Fruit fly (Drosophila melanogaster): Measurements from ENCODE around the gene Dyro.

The Dyro gene

dm6 chr3L:11325671-11326306, 30.1 kb upstream of the Dyro start (continued):
- no peak for TF ChIP-seq fd102C (GFP tag; optimal IDR thresholded peaks at IDR 0.05)
- peak; percentile 83 for TF ChIP-seq Xbp1 (GFP tag; optimal IDR thresholded peaks at IDR 0.05)
- TF ChIP-seq gt (GFP tag; IDR thresholded peaks at IDR 0.05), result peak; percentile 20; the same call in 1 of the 2 replicates
- TF ChIP-seq CG5245 (GFP tag; optimal IDR thresholded peaks at IDR 0.05), result peak; percentile 83
- peak; percentile 66 for TF ChIP-seq Spps (tag; optimal IDR thresholded peaks at IDR 0.05)
- no peak for TF ChIP-seq fru (optimal IDR thresholded peaks at IDR 0.05)
- TF ChIP-seq CG8924 (tag; optimal IDR thresholded peaks at IDR 0.05), result peak; percentile 71
- peak; percentile 65 for TF ChIP-seq CG13775 (GFP tag; optimal IDR thresholded peaks at IDR 0.05)
- TF ChIP-seq Vsx1 (GFP tag; optimal IDR thresholded peaks at IDR 0.05), result peak; percentile 55
- TF ChIP-seq ase (GFP tag; IDR thresholded peaks at IDR 0.05), result peak; percentile 68
- no peak for TF ChIP-seq CG34376 (GFP tag; optimal IDR thresholded peaks at IDR 0.05)
- TF ChIP-seq CG13296 (GFP tag; optimal IDR thresholded peaks at IDR 0.05), result peak; percentile 29
- TF ChIP-seq CG16815 (GFP tag; optimal IDR thresholded peaks at IDR 0.05), result peak; percentile 65
- TF ChIP-seq Mad (GFP tag; optimal IDR thresholded peaks at IDR 0.05), result peak; percentile 67
- peak; percentile 63 for TF ChIP-seq bcd (GFP tag; optimal IDR thresholded peaks at IDR 0.05)
- TF ChIP-seq luna (GFP tag; optimal IDR thresholded peaks at IDR 0.05), result no peak
- TF ChIP-seq CG6813 (GFP tag; optimal IDR thresholded peaks at IDR 0.05), result peak; percentile 67
- TF ChIP-seq CG15269 (tag; optimal IDR thresholded peaks at IDR 0.05), result peak; percentile 76
- TF ChIP-seq CG14441 (GFP tag; IDR thresholded peaks at IDR 0.05), result peak; percentile 74

- TF ChIP-seq CG6254 (GFP tag; optimal IDR thresholded peaks at IDR 0.05) (peak; percentile 33), CG12942 (GFP tag; optimal IDR thresholded peaks at IDR 0.05) (no peak), Med (GFP tag) (peak; percentile 41), CG4360 (GFP tag; IDR thresholded peaks at IDR 0.05) (peak; percentile 98), Ravus (GFP tag; IDR thresholded peaks at IDR 0.05) (no peak), Camta (GFP tag; optimal IDR thresholded peaks at IDR 0.05) (no peak), lbe (GFP tag; optimal IDR thresholded peaks at IDR 0.05) (peak; percentile 49), CG6683 (GFP tag; optimal IDR thresholded peaks at IDR 0.05) (no peak), rib (GFP tag; IDR thresholded peaks at IDR 0.05) (0 out of 2 replicates have a peak, but pooled peaks have one; percentile 11), CG6272 (GFP tag; IDR thresholded peaks at IDR 0.05) (no peak), eve (GFP tag; optimal IDR thresholded peaks at IDR 0.05) (peak in 1 of 2 experiments; percentile 20), crol (GFP tag; IDR thresholded peaks at IDR 0.05) (peak; percentile 29; the same call in 1 of the 2 replicates), chinmo (GFP tag; IDR thresholded peaks at IDR 0.05; ENCODE audit: partially characterized antibody) (0 out of 4 replicates have a peak, but pooled peaks have one; percentile 56), dysf (GFP tag; IDR thresholded peaks at IDR 0.05) (0 out of 3 replicates have a peak, but pooled peaks have one; percentile 33), bsh (GFP tag; optimal IDR thresholded peaks at IDR 0.05) (peak in 1 of 2 experiments; percentile 85), cg (GFP tag; optimal IDR thresholded peaks at IDR 0.05) (peak; percentile 65), corto (GFP tag; optimal IDR thresholded peaks at IDR 0.05) (peak; percentile 62), Drgx (GFP tag; IDR thresholded peaks at IDR 0.05) (peak; percentile 73), CG32772 (GFP tag; IDR thresholded peaks at IDR 0.05) (peak; percentile 57; the same call in 1 of the 2 replicates), CG10431 (GFP tag; optimal IDR thresholded peaks at IDR 0.05) (no peak), CG1602 (GFP tag; optimal IDR thresholded peaks at IDR 0.05) (no peak), kni (GFP tag; optimal IDR thresholded peaks at IDR 0.05) (peak; percentile 56), NC2α (GFP tag; optimal IDR thresholded peaks at IDR 0.05) (no peak), grn (GFP tag; optimal IDR thresholded peaks at IDR 0.05) (peak; percentile 16), oc (tag; optimal IDR thresholded peaks at IDR 0.05) (peak; percentile 18), nom (GFP tag; optimal IDR thresholded peaks at IDR 0.05) (peak; percentile 97), sens (GFP tag) (peak; percentile 70), Dfd (GFP tag; optimal IDR thresholded peaks at IDR 0.05) (peak in 1 of 2 experiments; percentile 9), sqz (GFP tag; optimal IDR thresholded peaks at IDR 0.05) (peak; percentile 96), sob (GFP tag; IDR thresholded peaks at IDR 0.05) (peak; percentile 6; the same call in 1 of the 2 replicates)
Measured at dm6 chr3L:11324549-11325015, 28.9 kb upstream of the Dyro start.

Measured in whole organism, embryonic.